Worm (Caenorhabditis elegans) whole organism, mixed stage, embryonic: ENCODE measurements around the gene C47E12.9.

Source experiments
- M03D4.4 ChIP-seq: sonication (generic microtip); optimal IDR thresholded peaks from 2 replicates; lab custom pipeline; 2017; ENCODE audit warnings: mild to moderate bottlenecking, missing genetic modification characterization, missing compliant biosample characterization
- ceh-39 ChIP-seq: fragments of 150-350 bp; optimal IDR thresholded peaks from 2 replicates; lab custom pipeline; 2014; ENCODE audit warnings: missing biosample characterization, missing genetic modification characterization
- ces-1 ChIP-seq: fragments of 150-350 bp; optimal IDR thresholded peaks from 2 replicates; lab custom pipeline; 2014; ENCODE audit warnings: missing biosample characterization, missing genetic modification reagents, missing genetic modification characterization
- cnd-1 ChIP-seq: fragments of 200-800 bp; sonication (Bioruptor generic); optimal IDR thresholded peaks from 2 replicates; lab custom pipeline; 2018; ENCODE audit warnings: mild to moderate bottlenecking, missing genetic modification characterization, missing compliant biosample characterization
- elt-1 ChIP-seq: sonication (generic microtip); optimal IDR thresholded peaks from 2 replicates; lab custom pipeline; 2017; ENCODE audit warnings: missing genetic modification characterization, mild to moderate bottlenecking, missing compliant biosample characterization, antibody characterized with exemption, moderate library complexity, borderline replicate concordance; ENCODE audit not compliant: insufficient read depth
- elt-3 ChIP-seq: fragments of 150-350 bp; optimal IDR thresholded peaks from 2 replicates; lab custom pipeline; 2014; ENCODE audit warnings: missing biosample characterization, missing genetic modification characterization
- mep-1 ChIP-seq: fragments of 150-350 bp; optimal IDR thresholded peaks from 2 replicates; lab custom pipeline; 2017; ENCODE audit warnings: missing biosample characterization, missing genetic modification reagents, missing genetic modification characterization, inconsistent platforms
- nhr-237 ChIP-seq: fragments of 150-350 bp; optimal IDR thresholded peaks from 2 replicates; lab custom pipeline; 2014; ENCODE audit warnings: missing biosample characterization, missing genetic modification characterization
- pha-4 ChIP-seq: fragments of 150-350 bp; optimal IDR thresholded peaks from 2 replicates; lab custom pipeline; 2018; ENCODE audit warnings: missing biosample characterization, missing genetic modification reagents, missing genetic modification characterization
- tbx-8 ChIP-seq: fragments of 200-800 bp; sonication (Bioruptor generic); optimal IDR thresholded peaks from 2 replicates; lab custom pipeline; 2018; ENCODE audit warnings: mild to moderate bottlenecking, missing genetic modification characterization, moderate library complexity, missing compliant biosample characterization
- unc-39 ChIP-seq: fragments of 150-350 bp; optimal IDR thresholded peaks from 2 replicates; lab custom pipeline; 2014; ENCODE audit warnings: missing biosample characterization, missing genetic modification characterization
- ztf-11 ChIP-seq: fragments of 150-350 bp; optimal IDR thresholded peaks from 2 replicates; lab custom pipeline; 2014; ENCODE audit warnings: missing biosample characterization, missing genetic modification characterization

DNA sequence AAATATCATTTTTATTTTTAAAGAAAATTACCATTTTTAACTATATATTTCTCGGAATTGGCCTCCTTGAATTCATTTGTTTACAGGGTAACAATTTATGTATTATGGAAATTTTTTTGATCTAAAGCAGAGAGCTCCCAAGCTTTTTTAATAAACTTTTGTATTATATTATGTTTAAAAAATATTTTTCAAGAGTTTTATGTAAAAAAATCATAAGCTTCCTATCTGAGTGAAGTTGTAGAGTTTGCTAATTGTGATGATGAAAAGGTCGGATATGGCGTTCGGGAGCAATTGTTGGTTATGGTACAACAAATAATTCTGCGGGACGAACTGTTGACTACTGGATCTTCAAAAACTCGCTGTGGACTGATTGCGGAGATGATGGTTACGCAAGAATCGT, 46.8 kb downstream of the C47E12.9 start, which contains the start of gene F44D12.19:
- TF ChIP-seq elt-3 (tag; lab: Kevin White, UChicago) (no peak), M03D4.4 (tag; lab: Kevin White, UChicago) (no peak), cnd-1 (tag; lab: Kevin White, UChicago) (no peak), ceh-39 (tag; lab: Kevin White, UChicago) (no peak), elt-1 (tag; lab: Kevin White, UChicago) (no peak), ces-1 (GFP tag; lab: Kevin White, UChicago) (no peak), nhr-237 (tag; lab: Kevin White, UChicago) (no peak), mep-1 (tag; lab: Kevin White, UChicago) (no peak), unc-39 (tag; lab: Kevin White, UChicago) (no peak), tbx-8 (GFP tag; lab: Kevin White, UChicago) (no peak), ztf-11 (tag; lab: Kevin White, UChicago) (no peak), pha-4 (tag; lab: Kevin White, UChicago) (no peak)
